Worm (Caenorhabditis elegans) whole organism, L4 larva: ENCODE measurements around the gene che-6.

Experiments
- aha-1 ChIP-seq: fragments of 150-350 bp; peaks from one replicate; lab custom pipeline; 2014; ENCODE audit warnings: missing biosample characterization, missing genetic modification characterization
- aly-2 ChIP-seq: sonication (generic microtip); optimal IDR thresholded peaks from 2 replicates; lab custom pipeline; 2018; ENCODE audit warnings: missing biosample characterization, missing genetic modification characterization
- lir-3 ChIP-seq: sonication (generic microtip); optimal IDR thresholded peaks from 2 replicates; lab custom pipeline; 2016; ENCODE audit warnings: mild to moderate bottlenecking, missing genetic modification characterization, missing compliant biosample characterization
- nhr-11 ChIP-seq: fragments of 150-350 bp; optimal IDR thresholded peaks from 2 replicates; lab custom pipeline; 2014; ENCODE audit warnings: missing biosample characterization, missing genetic modification characterization
- nhr-111 ChIP-seq: fragments of 200-800 bp; sonication (Bioruptor generic); optimal IDR thresholded peaks from 2 replicates; lab custom pipeline; 2018; ENCODE audit warnings: mild to moderate bottlenecking, missing genetic modification characterization, missing compliant biosample characterization
- nhr-25 ChIP-seq: sonication (generic microtip); optimal IDR thresholded peaks from 2 replicates; lab custom pipeline; 2017; ENCODE audit warnings: missing genetic modification characterization, mild to moderate bottlenecking, missing compliant biosample characterization, antibody characterized with exemption, moderate library complexity, borderline replicate concordance; ENCODE audit not compliant: insufficient read depth
- sdz-12 ChIP-seq: fragments of 200-800 bp; sonication (Bioruptor generic); optimal IDR thresholded peaks from 2 replicates; lab custom pipeline; 2018; ENCODE audit warnings: mild to moderate bottlenecking, missing genetic modification characterization, missing compliant biosample characterization
- unc-130 ChIP-seq: sonication (generic microtip); optimal IDR thresholded peaks from 2 replicates; lab custom pipeline; 2016; ENCODE audit warnings: missing genetic modification reagents, missing genetic modification characterization, missing compliant biosample characterization
- unc-62 ChIP-seq, 3 experiments: fragments of 150-350 bp in 1 of 3; sonication (generic microtip); optimal IDR thresholded peaks in 2 of 3; peaks in 1 of 3; 1 replicate in 1 of 3; 2 replicates in 2 of 3; lab custom pipeline; 2014 to 2017; ENCODE audit warnings: missing biosample characterization in 3 of 3, missing genetic modification characterization in 3 of 3, missing genetic modification reagents in 3 of 3, missing genotype in 1 of 3
- zag-1 ChIP-seq: fragments of 150-350 bp; optimal IDR thresholded peaks from 2 replicates; lab custom pipeline; 2014; ENCODE audit warnings: missing biosample characterization, missing genetic modification characterization
- zfp-3 ChIP-seq: fragments of 200-800 bp; sonication (Bioruptor generic); conservative IDR thresholded peaks from 2 replicates; pipeline ENCODE4 v1.3.6; 2022; ENCODE audit warnings: missing genetic modification reagents, missing genetic modification characterization, missing compliant biosample characterization

- TF ChIP-seq nhr-25 (tag; lab: Kevin White, UChicago): no peak
- no peak for TF ChIP-seq unc-130 (GFP tag; lab: Kevin White, UChicago)
- no peak for TF ChIP-seq lir-3 (tag; lab: Kevin White, UChicago)
- TF ChIP-seq unc-62 (GFP tag; optimal IDR thresholded peaks at IDR 0.05 in 1 of 2; lab: Kevin White, UChicago): no peak
- no peak for TF ChIP-seq unc-62 (tag; optimal IDR thresholded peaks at IDR 0.05; lab: Kevin White, UChicago)
- no peak for TF ChIP-seq nhr-11 (tag; lab: Kevin White, UChicago)
- no peak for TF ChIP-seq aha-1 (tag; lab: Kevin White, UChicago)
- no peak for TF ChIP-seq sdz-12 (GFP tag; lab: Kevin White, UChicago)
- no peak for TF ChIP-seq nhr-111 (GFP tag; lab: Kevin White, UChicago)
- no peak for TF ChIP-seq aly-2 (tag; lab: Kevin White, UChicago)
- no peak for TF ChIP-seq zfp-3 (GFP tag; lab: Robert Waterston, UW)
- no peak for TF ChIP-seq zag-1 (tag; lab: Kevin White, UChicago)
These were observed 4.5 kb downstream of the che-6 start for ce11 chrIV:2106708-2107107.
